Fruit fly (Drosophila melanogaster) whole organism, embryonic: ENCODE data around the gene CG34293.
A peak's percentile ranks its signal among the peaks of the same experiment; 100 is the strongest.

Experiments
- Atf-2 ChIP-seq: fragments of 200-800 bp; sonication (Bioruptor generic); optimal IDR thresholded peaks from 2 replicates; lab custom pipeline; 2016; ENCODE audit warnings: missing biosample characterization, missing genetic modification characterization
- BEAF-32 ChIP-seq: fragments of 200-800 bp; sonication (Bioruptor generic); optimal IDR thresholded peaks from 3 replicates; lab custom pipeline; 2017; ENCODE audit warnings: missing biosample characterization, missing genetic modification characterization, mild to moderate bottlenecking, moderate library complexity, missing genetic modification reagents
- CG10462 ChIP-seq: fragments of 200-800 bp; sonication (Bioruptor generic); optimal IDR thresholded peaks from 2 replicates; lab custom pipeline; 2016; ENCODE audit warnings: missing biosample characterization, missing genetic modification characterization
- CG10959 ChIP-seq: fragments of 200-800 bp; sonication (Bioruptor generic); IDR thresholded peaks from 2 replicates; pipeline ENCODE4 v1.3.6; 2022; ENCODE audit warnings: missing biosample characterization, missing genetic modification characterization
- CG11398 ChIP-seq: fragments of 200-800 bp; sonication (Bioruptor generic); optimal IDR thresholded peaks from 2 replicates; lab custom pipeline; 2016; ENCODE audit warnings: missing biosample characterization, missing genetic modification characterization
- CG13424 ChIP-seq: fragments of 200-800 bp; sonication (Bioruptor generic); optimal IDR thresholded peaks from 2 replicates; lab custom pipeline; 2019; ENCODE audit warnings: missing biosample characterization, mild to moderate bottlenecking, missing genetic modification characterization, moderate library complexity
- CG14710 ChIP-seq: fragments of 200-800 bp; sonication (Bioruptor generic); optimal IDR thresholded peaks from 3 replicates; lab custom pipeline; 2019; ENCODE audit warnings: missing biosample characterization, mild to moderate bottlenecking, missing genetic modification characterization, moderate library complexity
- CG1647 ChIP-seq: fragments of 200-800 bp; sonication (Bioruptor generic); optimal IDR thresholded peaks from 3 replicates; lab custom pipeline; 2016; ENCODE audit warnings: missing biosample characterization, missing genetic modification characterization
- CG17186 ChIP-seq: fragments of 200-800 bp; sonication (Bioruptor generic); optimal IDR thresholded peaks from 3 replicates; lab custom pipeline; 2017; ENCODE audit warnings: missing biosample characterization, missing genetic modification reagents, missing genetic modification characterization
- CG2202 ChIP-seq: fragments of 200-800 bp; sonication (Bioruptor generic); optimal IDR thresholded peaks from 2 replicates; lab custom pipeline; 2018; ENCODE audit warnings: missing biosample characterization, mild to moderate bottlenecking, missing genetic modification characterization
- CG3838 ChIP-seq: fragments of 200-800 bp; sonication (Bioruptor generic); optimal IDR thresholded peaks from 3 replicates; lab custom pipeline; 2016; ENCODE audit warnings: missing biosample characterization, missing genetic modification characterization
- CG7357 ChIP-seq: fragments of 200-800 bp; sonication (Bioruptor generic); IDR thresholded peaks from 3 replicates; pipeline ENCODE4 v1.3.6; 2022; ENCODE audit warnings: missing biosample characterization, missing genetic modification characterization
- CG7745 ChIP-seq: fragments of 200-800 bp; sonication (Bioruptor generic); optimal IDR thresholded peaks from 2 replicates; lab custom pipeline; 2018; ENCODE audit warnings: missing biosample characterization, mild to moderate bottlenecking, missing genetic modification characterization, moderate library complexity
- CG7839 ChIP-seq: fragments of 200-800 bp; sonication (Bioruptor generic); optimal IDR thresholded peaks from 3 replicates; lab custom pipeline; 2018; ENCODE audit warnings: missing biosample characterization, mild to moderate bottlenecking, missing genetic modification characterization, moderate library complexity
- CG8924 ChIP-seq: fragments of 200-800 bp; optimal IDR thresholded peaks from 3 replicates; lab custom pipeline; 2019; ENCODE audit warnings: missing biosample characterization, mild to moderate bottlenecking, missing genetic modification characterization, moderate library complexity
- D19B ChIP-seq: fragments of 200-800 bp; sonication (Bioruptor generic); optimal IDR thresholded peaks from 2 replicates; lab custom pipeline; 2017; ENCODE audit warnings: missing biosample characterization, mild to moderate bottlenecking, missing genetic modification characterization
- Dbx ChIP-seq: fragments of 200-800 bp; sonication (Bioruptor generic); IDR thresholded peaks from 3 replicates; pipeline ENCODE4 v1.3.6; 2022; ENCODE audit warnings: missing biosample characterization, missing genetic modification characterization
- Fer1 ChIP-seq: fragments of 200-800 bp; sonication (Bioruptor generic); optimal IDR thresholded peaks from 2 replicates; lab custom pipeline; 2017; ENCODE audit warnings: missing biosample characterization, mild to moderate bottlenecking, missing genetic modification characterization
- Fer2 ChIP-seq: fragments of 200-800 bp; sonication (Bioruptor generic); optimal IDR thresholded peaks from 2 replicates; lab custom pipeline; 2018; ENCODE audit warnings: missing biosample characterization, mild to moderate bottlenecking, missing genetic modification characterization, moderate library complexity
- H15 ChIP-seq: fragments of 200-800 bp; sonication (Bioruptor generic); IDR thresholded peaks from 3 replicates; pipeline ENCODE4 v1.3.6; 2022; ENCODE audit warnings: missing biosample characterization, missing genetic modification characterization
- HmgD ChIP-seq: fragments of 200-800 bp; sonication (Bioruptor generic); optimal IDR thresholded peaks from 3 replicates; lab custom pipeline; 2016; ENCODE audit warnings: missing biosample characterization, missing genetic modification characterization
- NC2α ChIP-seq: fragments of 200-800 bp; sonication (Bioruptor generic); optimal IDR thresholded peaks from 2 replicates; lab custom pipeline; 2016; ENCODE audit warnings: missing biosample characterization, missing genetic modification characterization
- NK7.1 ChIP-seq: fragments of 200-800 bp; sonication (Bioruptor generic); optimal IDR thresholded peaks from 3 replicates; lab custom pipeline; 2016; ENCODE audit warnings: missing biosample characterization, missing genetic modification characterization
- Ptx1 ChIP-seq: fragments of 200-800 bp; sonication (Bioruptor generic); IDR thresholded peaks from 2 replicates; pipeline ENCODE4 v1.3.6; 2022; ENCODE audit warnings: missing biosample characterization, missing genetic modification characterization
- Spps ChIP-seq: fragments of 200-800 bp; sonication (Bioruptor generic); optimal IDR thresholded peaks from 2 replicates; lab custom pipeline; 2018; ENCODE audit warnings: missing biosample characterization, mild to moderate bottlenecking, missing genetic modification characterization
- amos ChIP-seq: fragments of 200-800 bp; sonication (Bioruptor generic); IDR thresholded peaks from 2 replicates; pipeline ENCODE4 v1.3.6; 2022; ENCODE audit warnings: missing biosample characterization, missing genetic modification characterization; ENCODE audit not compliant: partially characterized antibody
- aop ChIP-seq: fragments of 200-800 bp; sonication (Bioruptor generic); IDR thresholded peaks from 2 replicates; pipeline ENCODE4 v1.3.6; 2022; ENCODE audit warnings: missing biosample characterization, missing genetic modification characterization
- ap ChIP-seq: fragments of 200-800 bp; sonication (Bioruptor generic); IDR thresholded peaks from 2 replicates; pipeline ENCODE4 v1.3.6; 2022; ENCODE audit warnings: missing biosample characterization, missing genetic modification characterization
- ase ChIP-seq: fragments of 200-800 bp; sonication (Bioruptor generic); IDR thresholded peaks from 3 replicates; pipeline ENCODE4 v1.3.6; 2022; ENCODE audit warnings: missing biosample characterization, missing genetic modification characterization
- bbx ChIP-seq: fragments of 200-800 bp; sonication (Bioruptor generic); IDR thresholded peaks from 2 replicates; pipeline ENCODE4 v1.3.6; 2022; ENCODE audit warnings: missing biosample characterization, missing genetic modification characterization; ENCODE audit not compliant: partially characterized antibody
- chif ChIP-seq, 2 experiments: fragments of 200-800 bp; sonication (Bioruptor generic); optimal IDR thresholded peaks; 3 replicates each; lab custom pipeline; 2016; ENCODE audit warnings: missing biosample characterization in 2 of 2, missing genetic modification characterization in 2 of 2
- chinmo ChIP-seq: fragments of 200-800 bp; sonication (Bioruptor generic); IDR thresholded peaks from 4 replicates; pipeline ENCODE4 v1.3.6; 2022; ENCODE audit warnings: missing biosample characterization, missing genetic modification characterization; ENCODE audit not compliant: partially characterized antibody
- crp ChIP-seq, 2 experiments: fragments of 200-800 bp; sonication (Bioruptor generic); optimal IDR thresholded peaks; 2 replicates in 1 of 2; 3 replicates in 1 of 2; lab custom pipeline; 2017; ENCODE audit warnings: missing biosample characterization in 2 of 2, missing genetic modification characterization in 2 of 2, mild to moderate bottlenecking in 1 of 2, moderate library complexity in 1 of 2
- dati ChIP-seq: fragments of 200-800 bp; sonication (Bioruptor generic); IDR thresholded peaks from 2 replicates; pipeline ENCODE4 v1.3.6; 2022; ENCODE audit warnings: missing biosample characterization, missing genetic modification characterization
- dpn ChIP-seq, 2 experiments: fragments of 200-800 bp; sonication (Bioruptor generic); optimal IDR thresholded peaks; 3 replicates each; lab custom pipeline; 2016; ENCODE audit warnings: missing biosample characterization in 2 of 2, missing genetic modification characterization in 2 of 2
- fd3F ChIP-seq: fragments of 200-800 bp; sonication (Bioruptor generic); optimal IDR thresholded peaks from 2 replicates; lab custom pipeline; 2018; ENCODE audit warnings: missing biosample characterization, mild to moderate bottlenecking, missing genetic modification characterization, moderate library complexity
- jumu ChIP-seq: fragments of 200-800 bp; sonication (Bioruptor generic); optimal IDR thresholded peaks from 3 replicates; lab custom pipeline; 2016; ENCODE audit warnings: missing biosample characterization, missing genetic modification characterization
- ken ChIP-seq: fragments of 200-800 bp; sonication (Bioruptor generic); IDR thresholded peaks from 3 replicates; pipeline ENCODE4 v1.3.6; 2022; ENCODE audit warnings: missing biosample characterization, missing genetic modification characterization
- lilli ChIP-seq: fragments of 200-800 bp; sonication (Bioruptor generic); optimal IDR thresholded peaks from 3 replicates; lab custom pipeline; 2016; ENCODE audit warnings: missing biosample characterization, missing genetic modification characterization
- mam ChIP-seq: fragments of 200-800 bp; sonication (Bioruptor generic); optimal IDR thresholded peaks from 3 replicates; lab custom pipeline; 2016; ENCODE audit warnings: missing biosample characterization, missing genetic modification characterization
- mirr ChIP-seq: fragments of 200-800 bp; sonication (Bioruptor generic); optimal IDR thresholded peaks from 3 replicates; lab custom pipeline; 2018; ENCODE audit warnings: missing biosample characterization, mild to moderate bottlenecking, missing genetic modification characterization
- onecut ChIP-seq: fragments of 200-800 bp; sonication (Bioruptor generic); IDR thresholded peaks from 2 replicates; pipeline ENCODE4 v1.3.6; 2022; ENCODE audit warnings: missing biosample characterization, missing genetic modification characterization
- otp ChIP-seq: fragments of 200-800 bp; sonication (Bioruptor generic); IDR thresholded peaks from 3 replicates; pipeline ENCODE4, ENCODE4 v1.3.6; 2022; ENCODE audit warnings: missing biosample characterization, missing genetic modification characterization
- pfk ChIP-seq: fragments of 200-800 bp; sonication (Bioruptor generic); optimal IDR thresholded peaks from 2 replicates; lab custom pipeline; 2018; ENCODE audit warnings: missing biosample characterization, mild to moderate bottlenecking, missing genetic modification characterization, moderate library complexity
- pzg ChIP-seq: fragments of 200-800 bp; sonication (Bioruptor generic); optimal IDR thresholded peaks from 3 replicates; lab custom pipeline; 2018; ENCODE audit warnings: missing biosample characterization, mild to moderate bottlenecking, missing genetic modification characterization, moderate library complexity
- sc ChIP-seq, 3 experiments: fragments of >200 bp in 2 of 3; fragments of 200-800 bp in 1 of 3; sonication (Bioruptor generic) in 1 of 3; optimal IDR thresholded peaks; 2 replicates in 2 of 3; 3 replicates in 1 of 3; lab custom pipeline; 2017; ENCODE audit warnings: mild to moderate bottlenecking in 1 of 3, missing biosample characterization in 1 of 3, missing genetic modification characterization in 1 of 3, missing genetic modification reagents in 1 of 3
- sens ChIP-seq: fragments of 200-800 bp; sonication (Bioruptor generic); peaks from one replicate; lab custom pipeline; 2016; ENCODE audit warnings: missing biosample characterization, missing genetic modification characterization
- slp2 ChIP-seq: fragments of 200-800 bp; sonication (Bioruptor generic); optimal IDR thresholded peaks from 2 replicates; lab custom pipeline; 2016; ENCODE audit warnings: missing biosample characterization, missing genetic modification characterization
- so ChIP-seq: fragments of 200-800 bp; sonication (Bioruptor generic); IDR thresholded peaks from 3 replicates; pipeline ENCODE4 v1.3.6; 2022; ENCODE audit warnings: missing biosample characterization, missing genetic modification characterization
- tin ChIP-seq: fragments of 200-800 bp; sonication (Bioruptor generic); optimal IDR thresholded peaks from 3 replicates; lab custom pipeline; 2016; ENCODE audit warnings: missing biosample characterization, missing genetic modification characterization
- unc-4 ChIP-seq: fragments of 200-800 bp; sonication (Bioruptor generic); IDR thresholded peaks from 2 replicates; pipeline ENCODE4 v1.3.6; 2022; ENCODE audit warnings: missing biosample characterization, missing genetic modification characterization; ENCODE audit not compliant: partially characterized antibody

CG34293 gene

DNA sequence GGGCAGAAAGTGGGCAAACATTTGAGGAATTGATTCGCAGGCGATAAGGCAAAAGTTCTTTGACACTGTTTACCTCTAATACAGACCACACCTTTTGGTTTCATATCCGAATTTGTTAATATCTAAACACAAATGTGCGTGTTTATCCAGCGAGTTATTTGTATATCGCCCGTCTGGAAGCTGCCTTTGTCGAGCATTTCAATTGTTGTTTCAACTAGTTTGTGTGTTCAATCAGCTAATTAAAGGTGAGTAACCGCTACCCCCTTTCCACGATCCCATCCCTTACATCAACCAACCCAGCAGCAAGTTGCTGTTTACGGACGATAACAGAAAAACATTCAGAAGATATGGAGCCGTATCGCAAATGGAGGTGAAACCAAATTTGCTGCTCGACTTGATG, 34.0 kb downstream of the CG34293 start (continued):
- no peak for TF ChIP-seq CG17186 (GFP tag; lab: Kevin White, UChicago)
- TF ChIP-seq NK7.1 (GFP tag; lab: Kevin White, UChicago) = no peak
- TF ChIP-seq CG7357 (GFP tag; lab: Robert Waterston, UW) = no peak
- 0 out of 4 replicates have a peak, but pooled peaks have one; percentile 35 for TF ChIP-seq chinmo (GFP tag; lab: Robert Waterston, UW)
- no peak for TF ChIP-seq jumu (GFP tag; lab: Kevin White, UChicago)
- TF ChIP-seq CG14710 (tag; lab: Kevin White, UChicago) = no peak
- TF ChIP-seq otp (GFP tag; lab: Robert Waterston, UW) = no peak
- no peak for TF ChIP-seq CG2202 (tag; lab: Kevin White, UChicago)
- no peak for TF ChIP-seq bbx (GFP tag; lab: Robert Waterston, UW)
- TF ChIP-seq crp (GFP tag; optimal IDR thresholded peaks at IDR 0.05; lab: Kevin White, UChicago) = no peak
- no peak for TF ChIP-seq Ptx1 (GFP tag; lab: Robert Waterston, UW)
- TF ChIP-seq D19B = no peak
- TF ChIP-seq Dbx = peak; percentile 81; the same call in 2 of the 3 replicates
- no peak for TF ChIP-seq HmgD (GFP tag; lab: Kevin White, UChicago)
- no peak for TF ChIP-seq CG10959 (GFP tag; lab: Robert Waterston, UW)
- TF ChIP-seq ap = no peak
- no peak for TF ChIP-seq amos (GFP tag; lab: Robert Waterston, UW)
- TF ChIP-seq NC2α = no peak
- peak; percentile 10 for TF ChIP-seq mam (GFP tag; lab: Kevin White, UChicago)
- no peak for TF ChIP-seq slp2 (GFP tag; lab: Kevin White, UChicago)
- TF ChIP-seq fd3F (GFP tag; lab: Kevin White, UChicago) = peak; percentile 61
- TF ChIP-seq Fer2 (tag; lab: Kevin White, UChicago) = peak; percentile 13
- TF ChIP-seq CG13424 (tag; lab: Kevin White, UChicago) = peak; percentile 18
- peak; percentile 27 to 67 for TF ChIP-seq dpn (GFP tag; optimal IDR thresholded peaks at IDR 0.05; lab: Kevin White, UChicago)
- peak; percentile 25 for TF ChIP-seq lilli
- TF ChIP-seq CG11398 (GFP tag; lab: Kevin White, UChicago) = peak; percentile 29
- no peak for TF ChIP-seq CG8924 (tag; lab: Kevin White, UChicago)
- TF ChIP-seq mirr (GFP tag; lab: Kevin White, UChicago) = peak; percentile 54
- no peak for TF ChIP-seq chif (GFP tag; optimal IDR thresholded peaks at IDR 0.05; lab: Kevin White, UChicago)
- peak; percentile 61; the same call in 1 of the 3 replicates for TF ChIP-seq so (GFP tag; lab: Robert Waterston, UW)
- no peak for TF ChIP-seq Atf-2 (GFP tag; lab: Kevin White, UChicago)
- no peak for TF ChIP-seq CG3838 (GFP tag; lab: Kevin White, UChicago)
- TF ChIP-seq sens = no peak
- no peak for TF ChIP-seq CG7745 (tag; lab: Kevin White, UChicago)
- TF ChIP-seq ken (GFP tag; lab: Robert Waterston, UW) = no peak
- no peak for TF ChIP-seq sc (optimal IDR thresholded peaks at IDR 0.05; lab: Kevin White, UChicago)
- no peak for TF ChIP-seq sc (GFP tag; optimal IDR thresholded peaks at IDR 0.05; lab: Kevin White, UChicago)
- no peak for TF ChIP-seq ase
- no peak for TF ChIP-seq Spps
- no peak for TF ChIP-seq CG10462 (GFP tag; lab: Kevin White, UChicago)
- no peak for TF ChIP-seq unc-4 (GFP tag; lab: Robert Waterston, UW)
- TF ChIP-seq onecut = no peak; the same call in 1 of the 2 replicates
- no peak for TF ChIP-seq BEAF-32
- TF ChIP-seq CG7839 = no peak
- no peak for TF ChIP-seq H15 (GFP tag; lab: Robert Waterston, UW)
- no peak for TF ChIP-seq pfk
- TF ChIP-seq aop (GFP tag; lab: Robert Waterston, UW) = no peak
- TF ChIP-seq pzg (GFP tag; lab: Kevin White, UChicago) = peak; percentile 9
- TF ChIP-seq tin (GFP tag; lab: Kevin White, UChicago) = no peak
- TF ChIP-seq CG1647 (GFP tag; lab: Kevin White, UChicago) = peak; percentile 17
- TF ChIP-seq dati (GFP tag; lab: Robert Waterston, UW) = no peak
- peak; percentile 78 for TF ChIP-seq Fer1 (GFP tag; lab: Kevin White, UChicago)
